Worm (Caenorhabditis elegans): ENCODE measurements around the gene C49C3.10.

DNA sequence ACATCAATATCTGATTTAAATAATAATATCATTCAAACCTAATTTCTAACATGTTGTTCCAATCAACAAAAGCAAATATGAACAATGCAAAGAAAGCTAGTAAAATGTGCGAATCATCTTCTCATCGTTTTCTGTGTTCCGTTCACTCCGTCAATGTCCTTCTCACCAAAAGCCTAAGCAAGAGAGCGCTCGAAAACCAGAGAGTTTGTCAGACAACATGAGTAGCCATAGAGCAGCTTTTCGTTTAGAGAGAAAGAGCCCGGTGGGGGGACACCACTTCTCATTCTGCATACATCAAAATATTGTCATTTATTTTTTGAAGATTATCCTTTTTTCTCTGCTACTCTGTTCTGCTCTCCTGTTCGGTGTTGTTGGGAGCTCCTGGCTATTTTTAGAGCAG lies 45.1 kb downstream of the C49C3.10 start:
- TF ChIP-seq pha-4 (tag; optimal IDR thresholded peaks at IDR 0.05) (no peak), athp-1 (tag; optimal IDR thresholded peaks at IDR 0.05) (no peak), nfya-1 (tag; optimal IDR thresholded peaks at IDR 0.05; ENCODE audit: borderline replicate concordance, insufficient read depth) (no peak), Y56A3A.18 (GFP tag; IDR thresholded peaks at IDR 0.05) (no peak), madf-3 (GFP tag; IDR thresholded peaks at IDR 0.05) (no peak), dox-1 (GFP tag; IDR thresholded peaks at IDR 0.05) (no peak), egl-44 (GFP tag; IDR thresholded peaks at IDR 0.05) (no peak), tbx-9 (tag; optimal IDR thresholded peaks at IDR 0.05; ENCODE audit: borderline replicate concordance) (no peak), lin-35 (GFP tag; optimal IDR thresholded peaks at IDR 0.05) (no peak), C17E4.6 (GFP tag; IDR thresholded peaks at IDR 0.05) (no peak), ets-4 (GFP tag; optimal IDR thresholded peaks at IDR 0.05) (no peak), mcd-1 (GFP tag; IDR thresholded peaks at IDR 0.05) (no peak), attf-5 (GFP tag; optimal IDR thresholded peaks at IDR 0.05) (no peak)
